Fruit fly (Drosophila melanogaster): ENCODE results near the gene Kcmf1.

The Kcmf1 gene

DNA sequence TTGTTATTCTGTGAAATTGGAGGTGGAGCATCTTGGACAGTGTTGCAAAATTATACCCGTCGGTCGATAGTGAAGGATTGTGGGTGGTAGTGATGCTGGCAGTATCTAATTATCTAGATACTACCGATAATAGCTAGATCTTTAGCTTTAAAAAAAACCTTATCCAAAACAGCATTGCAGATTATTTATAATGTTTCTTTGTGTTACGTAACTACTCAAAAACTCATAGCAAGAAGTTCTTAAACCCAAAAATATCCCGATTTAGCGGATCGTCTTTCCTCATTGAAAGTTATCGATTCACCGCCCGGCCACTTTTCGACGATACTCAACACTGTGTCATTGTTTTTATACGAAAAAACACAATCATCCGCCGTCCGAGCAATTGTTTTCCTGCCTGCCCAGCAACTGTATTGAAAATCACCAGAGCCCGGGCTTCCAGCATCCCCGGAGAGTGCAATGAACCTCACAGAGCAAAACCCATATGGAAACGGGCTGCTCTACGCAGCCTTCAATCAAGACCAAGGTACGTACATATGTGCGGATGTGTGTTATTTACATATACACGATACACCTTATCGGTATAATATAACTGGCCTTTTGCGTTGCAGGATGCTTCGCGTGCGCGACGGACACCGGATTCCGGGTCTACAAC, 21.7 kb downstream of the Kcmf1 start, which contains the start of gene CG11975 (continued):
- TF ChIP-seq stwl (tag; optimal IDR thresholded peaks at IDR 0.05) (peak; percentile 62), ci (GFP tag; IDR thresholded peaks at IDR 0.05) (peak; percentile 29; the same call in 1 of the 3 replicates), CkIIα-i1 (GFP tag; IDR thresholded peaks at IDR 0.05) (no peak), CG1602 (GFP tag; optimal IDR thresholded peaks at IDR 0.05) (peak; percentile 73), yki (optimal IDR thresholded peaks at IDR 0.05) (no peak), CG15479 (GFP tag; optimal IDR thresholded peaks at IDR 0.05) (no peak), CG13287 (GFP tag; IDR thresholded peaks at IDR 0.05; ENCODE audit: partially characterized antibody) (peak; percentile 84), lov (optimal IDR thresholded peaks at IDR 0.05) (no peak), lov (GFP tag; IDR thresholded peaks at IDR 0.05) (no peak), CG17385 (GFP tag; optimal IDR thresholded peaks at IDR 0.05) (no peak), CG16813 (GFP tag; IDR thresholded peaks at IDR 0.05; ENCODE audit: partially characterized antibody) (peak; percentile 64), CG31441 (GFP tag; IDR thresholded peaks at IDR 0.05) (no peak), BtbVII (GFP tag; optimal IDR thresholded peaks at IDR 0.05) (peak; percentile 28), CG15601 (tag; optimal IDR thresholded peaks at IDR 0.05) (peak; percentile 60), grn (GFP tag; optimal IDR thresholded peaks at IDR 0.05) (no peak), Lhr (GFP tag; optimal IDR thresholded peaks at IDR 0.05) (peak; percentile 18), Scr (GFP tag; IDR thresholded peaks at IDR 0.05; ENCODE audit: partially characterized antibody) (peak; percentile 79), CG9817 (tag; optimal IDR thresholded peaks at IDR 0.05) (peak; percentile 72), H2.0 (GFP tag; IDR thresholded peaks at IDR 0.05) (peak; percentile 34; the same call in 1 of the 2 replicates), dpn (GFP tag; optimal IDR thresholded peaks at IDR 0.05) (peak; percentile 85 to 90), Doc3 (GFP tag; IDR thresholded peaks at IDR 0.05; ENCODE audit: partially characterized antibody) (peak; percentile 66; the same call in 2 of the 3 replicates), ase (GFP tag; IDR thresholded peaks at IDR 0.05) (0 out of 3 replicates have a peak, but pooled peaks have one; percentile 38), cato (GFP tag; optimal IDR thresholded peaks at IDR 0.05; ENCODE audit: borderline replicate concordance) (peak; percentile 55), repo (GFP tag; optimal IDR thresholded peaks at IDR 0.05) (peak; percentile 73), CG11696 (GFP tag; IDR thresholded peaks at IDR 0.05) (no peak), Ets97D (GFP tag; optimal IDR thresholded peaks at IDR 0.05) (peak; percentile 82), Bgb (GFP tag; IDR thresholded peaks at IDR 0.05; ENCODE audit: partially characterized antibody) (peak; percentile 66), klu (GFP tag; IDR thresholded peaks at IDR 0.05) (peak; percentile 96), scrt (GFP tag; optimal IDR thresholded peaks at IDR 0.05) (no peak), kay (GFP tag; optimal IDR thresholded peaks at IDR 0.05) (peak; percentile 49), sug (tag; optimal IDR thresholded peaks at IDR 0.05) (peak; percentile 80), zfh2 (GFP tag; optimal IDR thresholded peaks at IDR 0.05) (peak; percentile 90), Dll (GFP tag; IDR thresholded peaks at IDR 0.05; ENCODE audit: partially characterized antibody) (peak; percentile 82), CG7556 (GFP tag; optimal IDR thresholded peaks at IDR 0.05) (peak; percentile 62), danr (GFP tag; IDR thresholded peaks at IDR 0.05) (no peak; the same call in 1 of the 2 replicates), vnd (GFP tag; IDR thresholded peaks at IDR 0.05; ENCODE audit: partially characterized antibody) (peak; percentile 68), CG10267 (tag; optimal IDR thresholded peaks at IDR 0.05) (peak; percentile 99), CG13894 (tag; optimal IDR thresholded peaks at IDR 0.05) (no peak), Mrtf (GFP tag; IDR thresholded peaks at IDR 0.05) (0 out of 3 replicates have a peak, but pooled peaks have one; percentile 6), CG3163 (GFP tag; optimal IDR thresholded peaks at IDR 0.05) (peak; percentile 73), wor (GFP tag; IDR thresholded peaks at IDR 0.05) (peak; percentile 36; the same call in 1 of the 2 replicates), Dref (GFP tag; IDR thresholded peaks at IDR 0.05) (peak; percentile 67), CG9932 (GFP tag; IDR thresholded peaks at IDR 0.05) (peak; percentile 91), CG7987 (GFP tag; optimal IDR thresholded peaks at IDR 0.05) (peak; percentile 44), nerfin-2 (GFP tag; IDR thresholded peaks at IDR 0.05; ENCODE audit: partially characterized antibody) (no peak), Stat92E (GFP tag; optimal IDR thresholded peaks at IDR 0.05) (peak in 1 of 3 experiments; percentile 65), inv (GFP tag; IDR thresholded peaks at IDR 0.05; ENCODE audit: partially characterized antibody) (peak; percentile 63), chn (GFP tag; optimal IDR thresholded peaks at IDR 0.05) (peak; percentile 95), Aef1 (GFP tag; IDR thresholded peaks at IDR 0.05) (peak; percentile 48; the same call in 2 of the 3 replicates)
